Fruit fly (Drosophila melanogaster): ENCODE measurements around the gene CG11695.

DNA sequence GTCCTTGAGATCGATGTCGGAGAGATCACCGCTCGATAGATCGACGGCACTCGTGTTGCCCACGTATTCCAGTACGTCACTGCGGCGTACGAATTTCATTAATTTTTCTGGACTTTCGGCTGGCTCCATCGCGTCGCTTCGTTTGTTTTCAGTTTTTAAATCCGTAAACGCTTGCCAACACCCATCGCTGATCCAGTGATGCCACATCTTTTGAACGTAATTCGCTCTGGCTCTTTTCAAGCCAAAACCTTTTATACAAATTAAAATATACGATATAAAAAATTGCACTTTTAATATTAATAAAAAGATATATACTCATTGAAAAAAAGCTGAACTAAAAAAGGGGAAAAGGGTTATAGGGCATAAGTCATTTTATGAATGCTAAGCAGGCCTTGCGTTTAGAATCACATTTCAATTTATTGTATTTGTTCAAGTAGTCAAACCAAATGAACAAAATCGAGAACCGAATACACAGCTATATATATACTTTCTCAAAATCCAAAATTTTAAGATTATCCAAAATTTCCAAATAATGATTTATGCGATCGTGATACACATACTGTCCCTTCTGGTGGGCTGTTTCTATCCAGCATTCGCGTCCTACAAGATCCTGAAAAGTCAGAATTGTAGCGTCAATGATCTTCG is 4.3 kb upstream of the CG11695 start, which contains the start of the genes Kmn1 and Reepl1:
- TF ChIP-seq Snoo (tag; optimal IDR thresholded peaks at IDR 0.05), result no peak
- TF ChIP-seq D1 (tag; optimal IDR thresholded peaks at IDR 0.05), result no peak
- no peak for TF ChIP-seq Pif1A (GFP tag; optimal IDR thresholded peaks at IDR 0.05)

Measured in whole organism, pupa.